Worm (Caenorhabditis elegans) whole organism, late embryonic: ENCODE results near the gene B0244.9.

Experiments
- Y22D7AL.16 ChIP-seq: sonication (generic microtip); optimal IDR thresholded peaks from 2 replicates; lab custom pipeline; 2016; ENCODE audit warnings: missing genetic modification characterization, missing compliant biosample characterization
- ama-1 ChIP-seq: fragments of 150-350 bp; optimal IDR thresholded peaks from 2 replicates; lab custom pipeline; 2014
- ceh-9 ChIP-seq: sonication (generic microtip); optimal IDR thresholded peaks from 2 replicates; lab custom pipeline; 2016; ENCODE audit warnings: mild to moderate bottlenecking, missing genetic modification characterization, inconsistent platforms, missing compliant biosample characterization
- dve-1 ChIP-seq: sonication (generic microtip); optimal IDR thresholded peaks from 2 replicates; lab custom pipeline; 2017; ENCODE audit warnings: antibody characterized with exemption, mild to moderate bottlenecking, missing genetic modification characterization, missing compliant biosample characterization
- elt-2 ChIP-seq: sonication (generic microtip); optimal IDR thresholded peaks from 2 replicates; lab custom pipeline; 2016; ENCODE audit warnings: missing genetic modification reagents, missing genetic modification characterization, missing compliant biosample characterization
- ets-4 ChIP-seq: sonication (generic microtip); optimal IDR thresholded peaks from 2 replicates; lab custom pipeline; 2016; ENCODE audit warnings: missing genetic modification characterization, missing compliant biosample characterization
- fkh-10 ChIP-seq: fragments of 150-350 bp; optimal IDR thresholded peaks from 2 replicates; lab custom pipeline; 2014; ENCODE audit warnings: missing biosample characterization, missing genetic modification reagents, missing genetic modification characterization
- hlh-8 ChIP-seq: sonication (generic microtip); optimal IDR thresholded peaks from 2 replicates; lab custom pipeline; 2016; ENCODE audit warnings: missing genotype, missing genetic modification characterization, missing compliant biosample characterization
- lin-11 ChIP-seq: fragments of 200-800 bp; sonication (Bioruptor generic); optimal IDR thresholded peaks from 2 replicates; lab custom pipeline; 2018; ENCODE audit warnings: mild to moderate bottlenecking, missing genetic modification characterization, missing compliant biosample characterization
- npax-4 ChIP-seq: sonication (generic microtip); optimal IDR thresholded peaks from 2 replicates; lab custom pipeline; 2016; ENCODE audit warnings: missing genetic modification characterization, missing compliant biosample characterization
- pha-4 ChIP-seq: fragments of 150-350 bp; optimal IDR thresholded peaks from 2 replicates; lab custom pipeline; 2018; ENCODE audit warnings: missing biosample characterization, missing genetic modification reagents, missing genetic modification characterization
- tbx-2 ChIP-seq: sonication (generic microtip); optimal IDR thresholded peaks from 2 replicates; lab custom pipeline; 2016; ENCODE audit warnings: missing genetic modification characterization, missing compliant biosample characterization

DNA sequence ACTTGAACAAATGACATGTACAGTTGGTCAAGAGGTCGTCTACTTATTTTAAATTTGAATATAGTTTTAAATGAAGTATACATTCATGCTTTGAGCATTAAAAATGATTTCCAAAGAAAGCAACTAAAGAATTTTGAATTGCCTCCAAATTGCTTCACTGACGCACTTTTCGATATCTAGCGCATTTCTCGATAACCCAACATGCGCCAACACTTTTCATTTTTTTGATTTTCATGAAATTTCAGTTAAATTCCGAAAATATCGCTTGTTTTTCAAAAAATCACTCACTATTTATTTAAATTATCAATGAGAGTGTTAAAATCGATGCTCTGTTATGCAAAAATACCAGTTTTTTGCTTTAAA is 11.0 kb downstream of the B0244.9 start:
- TF ChIP-seq tbx-2 (tag; lab: Kevin White, UChicago) = no peak
- TF ChIP-seq dve-1 (tag; lab: Kevin White, UChicago) = no peak
- no peak for TF ChIP-seq hlh-8 (tag; lab: Kevin White, UChicago)
- TF ChIP-seq lin-11 = no peak
- no peak for TF ChIP-seq fkh-10 (GFP tag; lab: Kevin White, UChicago)
- TF ChIP-seq npax-4 = no peak
- TF ChIP-seq ama-1 (lab: Kevin White, UChicago) = no peak
- no peak for TF ChIP-seq ets-4
- no peak for TF ChIP-seq ceh-9
- TF ChIP-seq pha-4 = no peak
- no peak for TF ChIP-seq Y22D7AL.16 (tag; lab: Kevin White, UChicago)
- no peak for TF ChIP-seq elt-2 (tag; lab: Kevin White, UChicago)
